Worm (Caenorhabditis elegans): ENCODE data around the gene ttr-26.

ce11 chrV:18564786-18565185 lies 4.7 kb upstream of the ttr-26 start, which contains the start of gene srg-34:
- TF ChIP-seq dmd-4 (tag; optimal IDR thresholded peaks at IDR 0.05; ENCODE audit: borderline replicate concordance) (no peak), pat-9 (tag; optimal IDR thresholded peaks at IDR 0.05) (no peak), K02D7.2 (tag; optimal IDR thresholded peaks at IDR 0.05) (no peak), nfya-1 (tag; optimal IDR thresholded peaks at IDR 0.05) (no peak), hlh-6 (tag; optimal IDR thresholded peaks at IDR 0.05) (no peak), ama-1 (optimal IDR thresholded peaks at IDR 0.05) (no peak), hlh-13 (GFP tag; optimal IDR thresholded peaks at IDR 0.05) (no peak), odd-2 (tag; optimal IDR thresholded peaks at IDR 0.05) (no peak), ahr-1 (tag; optimal IDR thresholded peaks at IDR 0.05) (no peak), Y22D7AL.16 (tag; optimal IDR thresholded peaks at IDR 0.05) (no peak), ceh-22 (tag; optimal IDR thresholded peaks at IDR 0.05) (no peak), zip-5 (tag; optimal IDR thresholded peaks at IDR 0.05) (no peak)
